Worm (Caenorhabditis elegans): ENCODE results near the gene mdt-30.
A peak's percentile ranks its signal among the peaks of the same experiment; 100 is the strongest.

mdt-30 gene

DNA sequence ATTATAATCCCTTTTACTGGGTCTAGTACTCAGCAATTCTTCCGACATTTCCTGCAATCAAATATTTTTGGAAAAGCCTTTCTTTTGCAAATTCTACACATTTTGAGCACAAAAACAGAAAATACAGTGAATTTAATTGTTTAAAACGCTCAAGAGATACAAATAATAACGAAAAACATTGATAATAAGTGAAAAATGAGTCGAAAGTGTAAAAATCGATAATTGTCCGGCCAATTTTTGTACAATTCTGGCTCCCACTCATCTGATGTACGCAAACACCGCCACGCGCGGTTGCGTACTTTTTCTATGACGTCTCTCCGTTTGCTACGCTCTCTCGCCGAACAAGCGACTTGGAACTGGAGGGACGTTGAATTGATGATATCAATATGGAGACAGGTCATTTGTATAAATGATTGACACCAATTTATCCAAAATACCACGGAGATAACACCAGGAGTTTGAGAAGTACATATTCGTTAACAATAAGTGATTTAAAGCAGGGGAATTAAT is 7.0 kb downstream of the mdt-30 start, which contains the start of gene lin-36:
Gene lin-36 (minus strand): TSS at position 51 of the 510 bp plus-strand sequence.
- no peak for TF ChIP-seq nhr-10 (tag; optimal IDR thresholded peaks at IDR 0.05)
- peak; percentile 73 for TF ChIP-seq sma-3 (GFP tag; optimal IDR thresholded peaks at IDR 0.05)
- no peak for TF ChIP-seq unc-39 (tag; optimal IDR thresholded peaks at IDR 0.05)
- TF ChIP-seq nhr-11 (tag; optimal IDR thresholded peaks at IDR 0.05): no peak
- TF ChIP-seq C34F6.9 (tag; optimal IDR thresholded peaks at IDR 0.05): peak; percentile 95
- no peak for TF ChIP-seq ztf-4 (tag; optimal IDR thresholded peaks at IDR 0.05)
- no peak for TF ChIP-seq elt-3 (tag; optimal IDR thresholded peaks at IDR 0.05)
- peak; percentile 51 for TF ChIP-seq sem-4 (tag; optimal IDR thresholded peaks at IDR 0.05)
- TF ChIP-seq lin-11 (tag; optimal IDR thresholded peaks at IDR 0.05): peak; percentile 51
- TF ChIP-seq unc-62 (GFP tag; optimal IDR thresholded peaks at IDR 0.05): no peak
- no peak for TF ChIP-seq blmp-1 (tag; optimal IDR thresholded peaks at IDR 0.05; ENCODE audit: insufficient read depth)
- TF ChIP-seq lin-13 (GFP tag; optimal IDR thresholded peaks at IDR 0.05): peak; percentile 85
- TF ChIP-seq aly-2 (tag; optimal IDR thresholded peaks at IDR 0.05): no peak
- no peak for TF ChIP-seq Y55F3AM.14 (GFP tag; optimal IDR thresholded peaks at IDR 0.05)
- TF ChIP-seq mbf-1 (tag; optimal IDR thresholded peaks at IDR 0.05): no peak
- no peak for TF ChIP-seq elt-1 (tag; optimal IDR thresholded peaks at IDR 0.05)
- TF ChIP-seq ztf-1 (GFP tag; conservative IDR thresholded peaks at IDR 0.05): no peak
- TF ChIP-seq unc-55 (GFP tag; optimal IDR thresholded peaks at IDR 0.05): peak; percentile 89
- TF ChIP-seq gmeb-1 (tag; optimal IDR thresholded peaks at IDR 0.05): peak; percentile 87
- peak; percentile 82 for TF ChIP-seq nhr-129 (tag; optimal IDR thresholded peaks at IDR 0.05)
- no peak for TF ChIP-seq alr-1 (tag; optimal IDR thresholded peaks at IDR 0.05)
- no peak for TF ChIP-seq dmd-4 (tag; optimal IDR thresholded peaks at IDR 0.05)
- TF ChIP-seq snpc-4 (tag; optimal IDR thresholded peaks at IDR 0.05): no peak
- TF ChIP-seq mab-5 (tag; optimal IDR thresholded peaks at IDR 0.05): peak; percentile 63
- TF ChIP-seq nhr-23 (tag; optimal IDR thresholded peaks at IDR 0.05): no peak
- no peak for TF ChIP-seq ceh-82 (tag; optimal IDR thresholded peaks at IDR 0.05)
- TF ChIP-seq crh-2 (tag; optimal IDR thresholded peaks at IDR 0.05): peak; percentile 83
- peak; percentile 58 for TF ChIP-seq nhr-21 (tag; optimal IDR thresholded peaks at IDR 0.05)
- no peak for TF ChIP-seq nhr-6 (tag; optimal IDR thresholded peaks at IDR 0.05)
- peak; percentile 74 for TF ChIP-seq nhr-25 (tag; optimal IDR thresholded peaks at IDR 0.05)
- TF ChIP-seq lin-39 (tag; optimal IDR thresholded peaks at IDR 0.05): no peak
- TF ChIP-seq ztf-11 (tag; optimal IDR thresholded peaks at IDR 0.05): no peak
- peak; percentile 72 for TF ChIP-seq fos-1 (tag; optimal IDR thresholded peaks at IDR 0.05)
- peak; percentile 16 for TF ChIP-seq zag-1 (tag; optimal IDR thresholded peaks at IDR 0.05)
- no peak for TF ChIP-seq mdl-1 (tag; optimal IDR thresholded peaks at IDR 0.05)
- TF ChIP-seq ceh-16 (tag; optimal IDR thresholded peaks at IDR 0.05): peak; percentile 58
- TF ChIP-seq ama-1 (optimal IDR thresholded peaks at IDR 0.05): no peak
- TF ChIP-seq R02D3.7 (tag; optimal IDR thresholded peaks at IDR 0.05): no peak
- no peak for TF ChIP-seq nhr-77 (tag; optimal IDR thresholded peaks at IDR 0.05)
- TF ChIP-seq ZK546.5 (tag; optimal IDR thresholded peaks at IDR 0.05): no peak
- TF ChIP-seq nhr-12 (tag; optimal IDR thresholded peaks at IDR 0.05): no peak
- no peak for TF ChIP-seq peb-1 (tag; optimal IDR thresholded peaks at IDR 0.05)
- TF ChIP-seq lsy-2 (tag; optimal IDR thresholded peaks at IDR 0.05): peak; percentile 77 to 92
- TF ChIP-seq F13H6.1 (tag; optimal IDR thresholded peaks at IDR 0.05): peak; percentile 61
- peak; percentile 71 for TF ChIP-seq sma-9 (GFP tag; optimal IDR thresholded peaks at IDR 0.05)
- no peak for TF ChIP-seq sma-9 (tag; optimal IDR thresholded peaks at IDR 0.05)
- TF ChIP-seq nhr-237 (tag; optimal IDR thresholded peaks at IDR 0.05): peak; percentile 7
- no peak for TF ChIP-seq egl-27 (tag; optimal IDR thresholded peaks at IDR 0.05)
- peak; percentile 44 for TF ChIP-seq skn-1 (tag; optimal IDR thresholded peaks at IDR 0.05)
